Fruit fly (Drosophila melanogaster): ENCODE measurements around the gene CG31441.

- TF ChIP-seq EcR (GFP tag; optimal IDR thresholded peaks at IDR 0.05) (no peak), CG8478 (optimal IDR thresholded peaks at IDR 0.05) (no peak)
These were observed 26.2 kb upstream of the CG31441 start, which contains the start of the genes SdhC and Tctp for dm6 chr3R:11209801-11210402.

Data from whole organism.